Worm (Caenorhabditis elegans): ENCODE measurements around the gene gpa-9.

- no peak for TF ChIP-seq ceh-13 (GFP tag; optimal IDR thresholded peaks at IDR 0.05)
- no peak for TF ChIP-seq hnd-1 (tag; optimal IDR thresholded peaks at IDR 0.05)
- no peak for TF ChIP-seq scrt-1 (GFP tag; IDR thresholded peaks at IDR 0.05)
- TF ChIP-seq ama-1 (optimal IDR thresholded peaks at IDR 0.05): no peak
- TF ChIP-seq flt-1 (GFP tag; IDR thresholded peaks at IDR 0.05): no peak
- no peak for TF ChIP-seq pes-1 (GFP tag; IDR thresholded peaks at IDR 0.05)
- no peak for TF ChIP-seq ceh-36 (tag; optimal IDR thresholded peaks at IDR 0.05)
- no peak for TF ChIP-seq tbx-37 (GFP tag; conservative IDR thresholded peaks at IDR 0.05)
Observed at ce11 chrV:12599510-12600242, 49.4 kb downstream of the gpa-9 start, which contains the start of gene C14C10.5.

Data from whole organism, early embryonic.